Fruit fly (Drosophila melanogaster): Measurements from ENCODE around the gene CG11586.

CG11586 gene

DNA sequence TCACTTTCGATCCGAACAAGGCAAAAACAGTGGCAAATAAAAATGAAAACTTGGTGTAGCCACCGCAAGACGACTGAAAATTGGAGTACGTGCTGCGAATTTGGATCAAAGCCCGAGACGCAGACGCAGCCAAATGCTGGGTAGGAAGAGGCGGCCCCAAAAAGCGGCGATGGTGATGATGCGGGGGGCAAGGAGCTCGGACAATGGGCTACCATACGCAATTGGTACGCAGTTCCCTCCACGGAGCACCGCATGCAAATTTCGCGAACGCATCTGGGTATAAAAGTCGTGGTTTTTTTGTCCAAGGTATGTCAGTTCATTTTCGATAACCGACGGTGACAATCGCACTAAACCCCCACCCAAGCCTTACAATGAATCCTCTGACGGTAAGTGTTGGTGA, 47.2 kb downstream of the CG11586 start, which contains the start of gene Cpr64Ad:
Gene Cpr64Ad (plus strand): TSS at position 301 of the 400 bp plus-strand sequence.
- 0 out of 2 replicates have a peak, but pooled peaks have one; percentile 20 for TF ChIP-seq vvl (GFP tag; IDR thresholded peaks at IDR 0.05)
- no peak for TF ChIP-seq HLH4C (GFP tag; IDR thresholded peaks at IDR 0.05; ENCODE audit: partially characterized antibody)
- no peak for TF ChIP-seq insv (GFP tag; optimal IDR thresholded peaks at IDR 0.05)
- TF ChIP-seq Ets65A (GFP tag): peak; percentile 47

DNA sequence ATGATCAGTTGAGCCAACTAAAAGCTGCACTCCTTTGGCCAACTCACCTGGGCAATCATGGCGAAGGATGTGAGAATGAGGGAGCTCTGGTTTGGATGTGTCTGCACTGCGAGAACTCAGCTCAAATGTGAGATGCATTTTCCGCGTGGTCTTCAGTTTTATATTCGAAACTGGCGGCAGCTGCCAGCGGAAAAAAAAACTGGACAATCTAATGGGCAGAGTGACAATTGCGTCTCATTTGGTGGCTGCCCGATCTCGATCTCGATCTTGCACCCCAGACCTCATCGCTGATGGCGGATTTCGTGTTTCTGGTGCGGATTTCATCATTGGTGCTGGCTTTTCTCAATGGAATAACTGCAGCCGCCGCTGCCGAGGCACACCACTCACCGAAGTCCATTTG, 49.5 kb downstream of the CG11586 start, which contains the start of gene Cpr64Ac:
Gene Cpr64Ac (minus strand): TSS at position 101 of the 400 bp plus-strand sequence.
- TF ChIP-seq Deaf1 (tag; optimal IDR thresholded peaks at IDR 0.05) (no peak), sima (GFP tag; optimal IDR thresholded peaks at IDR 0.05) (no peak), D19A (tag; optimal IDR thresholded peaks at IDR 0.05) (no peak), danr (GFP tag; IDR thresholded peaks at IDR 0.05) (no peak), grn (GFP tag; optimal IDR thresholded peaks at IDR 0.05) (no peak), ewg (GFP tag; optimal IDR thresholded peaks at IDR 0.05) (no peak), sens (GFP tag) (peak; percentile 5)

DNA sequence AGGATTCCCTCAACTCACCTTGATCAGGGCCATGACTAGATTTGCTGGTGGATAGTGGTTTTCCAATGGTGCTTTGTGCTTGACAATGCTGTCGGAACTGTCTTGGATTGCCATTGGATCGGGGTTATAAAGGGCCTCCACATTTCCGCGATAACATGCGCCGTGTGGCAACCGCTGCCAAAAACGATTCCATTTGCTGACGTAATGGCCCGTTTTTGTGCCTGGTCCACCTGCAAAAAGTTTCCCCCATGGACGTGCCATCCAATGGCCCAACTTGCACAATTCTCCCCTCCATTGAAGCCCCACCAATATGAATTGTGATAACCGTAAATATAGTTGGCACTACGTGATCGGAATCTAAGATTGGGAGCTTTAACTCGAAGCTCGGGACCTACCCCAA, 50.8 kb downstream of the CG11586 start, which contains the start of gene Cpr64Ab:
Gene Cpr64Ab (minus strand): TSS at position 101 of the 400 bp plus-strand sequence.
- no peak for TF ChIP-seq CG33557 (GFP tag; optimal IDR thresholded peaks at IDR 0.05)
- no peak for TF ChIP-seq CG32767 (GFP tag; IDR thresholded peaks at IDR 0.05)
- no peak for TF ChIP-seq maf-S (GFP tag; optimal IDR thresholded peaks at IDR 0.05)
- TF ChIP-seq Hand (GFP tag; optimal IDR thresholded peaks at IDR 0.05): no peak
- TF ChIP-seq CG10267 (tag; optimal IDR thresholded peaks at IDR 0.05): no peak
- TF ChIP-seq Doc3 (GFP tag; IDR thresholded peaks at IDR 0.05; ENCODE audit: partially characterized antibody): no peak
- no peak for TF ChIP-seq inv (GFP tag; IDR thresholded peaks at IDR 0.05; ENCODE audit: partially characterized antibody)
- TF ChIP-seq hth (optimal IDR thresholded peaks at IDR 0.05): no peak
- TF ChIP-seq CG17568 (GFP tag; optimal IDR thresholded peaks at IDR 0.05): no peak
- TF ChIP-seq crp (GFP tag; optimal IDR thresholded peaks at IDR 0.05): no peak
- TF ChIP-seq abd-A (tag; optimal IDR thresholded peaks at IDR 0.05): no peak

Measured in whole organism, embryonic.